Worm (Caenorhabditis elegans) whole organism, L1 larva: ENCODE results near the gene R04B5.11.

Experiments used
- ama-1 ChIP-seq: fragments of 150-350 bp; optimal IDR thresholded peaks from 2 replicates; lab custom pipeline; 2014
- blmp-1 ChIP-seq: fragments of 150-350 bp; optimal IDR thresholded peaks from 2 replicates; lab custom pipeline; 2014; ENCODE audit warnings: missing biosample characterization, missing genetic modification characterization
- ceh-82 ChIP-seq, 3 experiments: fragments of 150-350 bp in 1 of 3; sonication (generic microtip) in 2 of 3; optimal IDR thresholded peaks; 2 replicates each; lab custom pipeline; 2014 to 2017; ENCODE audit warnings: missing biosample characterization in 3 of 3, missing genetic modification characterization in 3 of 3
- fos-1 ChIP-seq: fragments of 150-350 bp; optimal IDR thresholded peaks from 2 replicates; lab custom pipeline; 2014; ENCODE audit warnings: missing biosample characterization, missing genetic modification characterization
- hpl-2 ChIP-seq: fragments of 150-350 bp; optimal IDR thresholded peaks from 2 replicates; lab custom pipeline; 2014; ENCODE audit warnings: missing biosample characterization, missing genetic modification reagents, missing genetic modification characterization
- lin-35 ChIP-seq, 2 experiments: fragments of 150-350 bp; optimal IDR thresholded peaks; 2 replicates each; lab custom pipeline; 2014; ENCODE audit warnings: missing biosample characterization in 2 of 2, missing genetic modification characterization in 2 of 2, missing genetic modification reagents in 2 of 2
- nhr-12 ChIP-seq: sonication (generic microtip); optimal IDR thresholded peaks from 2 replicates; lab custom pipeline; 2017; ENCODE audit warnings: missing biosample characterization, missing genetic modification characterization
- nhr-237 ChIP-seq: fragments of 150-350 bp; optimal IDR thresholded peaks from 2 replicates; lab custom pipeline; 2014; ENCODE audit warnings: missing biosample characterization, missing genetic modification characterization
- nhr-28 ChIP-seq: fragments of 150-350 bp; optimal IDR thresholded peaks from 2 replicates; lab custom pipeline; 2014; ENCODE audit warnings: missing biosample characterization, missing genetic modification characterization
- pqm-1 ChIP-seq: sonication (generic microtip); optimal IDR thresholded peaks from 3 replicates; lab custom pipeline; 2017; ENCODE audit warnings: missing biosample characterization, missing genetic modification characterization
- skn-1 ChIP-seq: fragments of 150-350 bp; optimal IDR thresholded peaks from 2 replicates; lab custom pipeline; 2014; ENCODE audit warnings: missing biosample characterization, missing genetic modification characterization
- xbp-1 ChIP-seq: sonication (generic microtip); optimal IDR thresholded peaks from 2 replicates; lab custom pipeline; 2016; ENCODE audit warnings: missing genetic modification characterization, missing compliant biosample characterization
- zag-1 ChIP-seq: fragments of 150-350 bp; optimal IDR thresholded peaks from 2 replicates; lab custom pipeline; 2014; ENCODE audit warnings: missing biosample characterization, missing genetic modification characterization

DNA sequence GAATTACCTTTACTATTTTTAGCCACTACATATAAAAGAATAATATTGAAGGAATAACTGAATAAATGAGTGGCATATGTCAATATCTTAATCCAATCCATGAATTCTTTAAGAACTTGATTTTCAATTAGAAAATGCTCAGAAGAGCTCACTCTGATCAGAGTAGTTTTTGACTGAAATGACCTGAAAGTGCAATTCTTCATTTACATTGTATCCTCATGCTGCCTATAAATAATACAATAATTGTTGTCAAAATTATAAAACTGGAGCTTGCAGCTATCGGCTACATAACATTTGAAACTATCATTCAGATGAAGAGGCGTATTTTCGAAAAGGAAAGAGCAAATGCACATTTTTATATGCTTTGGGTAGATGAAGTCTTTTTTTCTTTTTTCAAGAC lies 31.6 kb upstream of the R04B5.11 start, which contains the start of gene srxa-19:
- TF ChIP-seq nhr-237 (tag; lab: Kevin White, UChicago) (no peak), ceh-82 (tag; optimal IDR thresholded peaks at IDR 0.05; lab: Kevin White, UChicago) (no peak), hpl-2 (GFP tag; lab: Kevin White, UChicago) (no peak), ama-1 (lab: Kevin White, UChicago) (no peak), pqm-1 (tag; lab: Kevin White, UChicago) (no peak), lin-35 (GFP tag; optimal IDR thresholded peaks at IDR 0.05; lab: Kevin White, UChicago) (no peak), xbp-1 (tag; lab: Kevin White, UChicago) (no peak), skn-1 (tag; lab: Kevin White, UChicago) (no peak), nhr-28 (no peak), zag-1 (tag; lab: Kevin White, UChicago) (no peak), fos-1 (tag; lab: Kevin White, UChicago) (no peak), nhr-12 (tag; lab: Kevin White, UChicago) (no peak), blmp-1 (tag; lab: Kevin White, UChicago) (no peak)
